ENCODE assay signal across 3 fruit fly cellular contexts in genomic region chr3R:22133337-22134014, dm6.
TF ChIP-seq lines count a peak whose summit lies in the region.

TSS of gene SKIP (plus strand) at chr3R:22133830.

TF ChIP-seq in whole organism, embryonic, 481 proteins besides CTCF, POLR2A, EP300 and RAD21 (continued from another document and continues in another):
- peak; percentile 25 for TF ChIP-seq CG4854 (GFP tag; optimal IDR thresholded peaks at IDR 0.05; lab: Kevin White, UChicago)
- peak; percentile 65; the same call in 1 of the 2 replicates for TF ChIP-seq CG4360 (GFP tag; IDR thresholded peaks at IDR 0.05; lab: Robert Waterston, UW)
- TF ChIP-seq CG15269 (tag; optimal IDR thresholded peaks at IDR 0.05; lab: Kevin White, UChicago), result peak; percentile 26
- TF ChIP-seq CG30403 (GFP tag; optimal IDR thresholded peaks at IDR 0.05; lab: Kevin White, UChicago), result no peak
- TF ChIP-seq ATbp (GFP tag; optimal IDR thresholded peaks at IDR 0.05; lab: Kevin White, UChicago), result no peak
- no peak for TF ChIP-seq YL-1 (GFP tag; optimal IDR thresholded peaks at IDR 0.05; lab: Kevin White, UChicago)
- no peak for TF ChIP-seq CG2889 (GFP tag; IDR thresholded peaks at IDR 0.05; lab: Robert Waterston, UW)
- no peak for TF ChIP-seq CG4730 (GFP tag; IDR thresholded peaks at IDR 0.05; lab: Robert Waterston, UW)
- peak; percentile 26 for TF ChIP-seq CG9727 (GFP tag; optimal IDR thresholded peaks at IDR 0.05; lab: Kevin White, UChicago)
- TF ChIP-seq CG8944 (GFP tag; optimal IDR thresholded peaks at IDR 0.05; lab: Kevin White, UChicago), result peak; percentile 12
- TF ChIP-seq crp (GFP tag; optimal IDR thresholded peaks at IDR 0.05; lab: Kevin White, UChicago), result no peak
- peak; percentile 24 for TF ChIP-seq HHEX (GFP tag; optimal IDR thresholded peaks at IDR 0.05; lab: Kevin White, UChicago)
- TF ChIP-seq sens-2 (GFP tag; IDR thresholded peaks at IDR 0.05; lab: Robert Waterston, UW), result no peak
- TF ChIP-seq Jarid2 (GFP tag; optimal IDR thresholded peaks at IDR 0.05; lab: Kevin White, UChicago), result peak; percentile 100
- TF ChIP-seq so (GFP tag; IDR thresholded peaks at IDR 0.05; lab: Robert Waterston, UW), result 0 out of 3 replicates have a peak, but pooled peaks have one; percentile 10
- TF ChIP-seq CG42726 (GFP tag; IDR thresholded peaks at IDR 0.05; lab: Robert Waterston, UW; ENCODE audit: partially characterized antibody), result peak; percentile 76
- peak; percentile 32 for TF ChIP-seq Sry-δ (GFP tag; optimal IDR thresholded peaks at IDR 0.05; lab: Kevin White, UChicago)
- TF ChIP-seq fd102C (GFP tag; optimal IDR thresholded peaks at IDR 0.05; lab: Kevin White, UChicago), result peak; percentile 55
- TF ChIP-seq B-H2 (GFP tag; optimal IDR thresholded peaks at IDR 0.05; lab: Kevin White, UChicago), result peak; percentile 13
- peak; percentile 42 for TF ChIP-seq trem (tag; optimal IDR thresholded peaks at IDR 0.05; lab: Kevin White, UChicago)
- peak; percentile 46 for TF ChIP-seq her (GFP tag; optimal IDR thresholded peaks at IDR 0.05; lab: Kevin White, UChicago)
- TF ChIP-seq NC2α (GFP tag; optimal IDR thresholded peaks at IDR 0.05; lab: Kevin White, UChicago), result peak; percentile 70
- TF ChIP-seq kah (GFP tag; optimal IDR thresholded peaks at IDR 0.05; lab: Kevin White, UChicago), result peak; percentile 33
- no peak for TF ChIP-seq Lhr (GFP tag; optimal IDR thresholded peaks at IDR 0.05; lab: Kevin White, UChicago)
- peak in 1 of 2 experiments; percentile 29 for TF ChIP-seq bsh (GFP tag; optimal IDR thresholded peaks at IDR 0.05; lab: Kevin White, UChicago)
- peak; percentile 13 for TF ChIP-seq HLH54F (GFP tag; optimal IDR thresholded peaks at IDR 0.05; lab: Kevin White, UChicago)
- peak; percentile 18; the same call in 1 of the 2 replicates for TF ChIP-seq stc (GFP tag; IDR thresholded peaks at IDR 0.05; lab: Robert Waterston, UW)
- TF ChIP-seq Ets97D (GFP tag; optimal IDR thresholded peaks at IDR 0.05; lab: Kevin White, UChicago), result peak; percentile 83
- peak; percentile 34 for TF ChIP-seq Vsx1 (GFP tag; optimal IDR thresholded peaks at IDR 0.05; lab: Kevin White, UChicago)
- peak; percentile 36 for TF ChIP-seq nmo (GFP tag; optimal IDR thresholded peaks at IDR 0.05; lab: Kevin White, UChicago)
- TF ChIP-seq CG3163 (GFP tag; optimal IDR thresholded peaks at IDR 0.05; lab: Kevin White, UChicago), result peak; percentile 31
- TF ChIP-seq Deaf1 (tag; optimal IDR thresholded peaks at IDR 0.05; lab: Kevin White, UChicago), result peak; percentile 94
- peak; percentile 22 for TF ChIP-seq Spps (tag; optimal IDR thresholded peaks at IDR 0.05; lab: Kevin White, UChicago)
- peak; percentile 49 for TF ChIP-seq CG12659 (GFP tag; optimal IDR thresholded peaks at IDR 0.05; lab: Kevin White, UChicago)
- 0 out of 2 replicates have a peak, but pooled peaks have one; percentile 51 for TF ChIP-seq rib (GFP tag; IDR thresholded peaks at IDR 0.05; lab: Robert Waterston, UW)
- TF ChIP-seq CrebB (tag; optimal IDR thresholded peaks at IDR 0.05; lab: Kevin White, UChicago), result peak; percentile 41
- peak; percentile 20 for TF ChIP-seq CG12769 (tag; optimal IDR thresholded peaks at IDR 0.05; lab: Kevin White, UChicago)
- no peak for TF ChIP-seq CG18764 (GFP tag; optimal IDR thresholded peaks at IDR 0.05; lab: Kevin White, UChicago)
- TF ChIP-seq Camta (GFP tag; optimal IDR thresholded peaks at IDR 0.05; lab: Kevin White, UChicago), result no peak
- TF ChIP-seq emc (GFP tag; optimal IDR thresholded peaks at IDR 0.05; lab: Kevin White, UChicago), result no peak
- peak; percentile 45 for TF ChIP-seq gsb-n (tag; optimal IDR thresholded peaks at IDR 0.05; lab: Kevin White, UChicago)
- peak in 1 of 2 experiments; percentile 25 for TF ChIP-seq dpn (GFP tag; optimal IDR thresholded peaks at IDR 0.05; lab: Kevin White, UChicago)
- TF ChIP-seq CG11456 (GFP tag; IDR thresholded peaks at IDR 0.05; lab: Robert Waterston, UW), result peak; percentile 46; the same call in 1 of the 3 replicates

TF ChIP-seq in whole organism, prepupa, 60 proteins besides CTCF, POLR2A, EP300 and RAD21 (continued from another document):
- TF ChIP-seq pdm3 (GFP tag; optimal IDR thresholded peaks at IDR 0.05; lab: Kevin White, UChicago), result no peak
- no peak for TF ChIP-seq Sox14 (GFP tag; optimal IDR thresholded peaks at IDR 0.05; lab: Kevin White, UChicago)
- TF ChIP-seq Hr39 (GFP tag; optimal IDR thresholded peaks at IDR 0.05; lab: Kevin White, UChicago), result no peak
- TF ChIP-seq CG10631 (GFP tag; optimal IDR thresholded peaks at IDR 0.05; lab: Kevin White, UChicago), result no peak
- no peak for TF ChIP-seq CG11902 (GFP tag; optimal IDR thresholded peaks at IDR 0.05; lab: Kevin White, UChicago)
- 0 out of 2 replicates have a peak, but pooled peaks have one; percentile 20 for TF ChIP-seq CG15336 (GFP tag; IDR thresholded peaks at IDR 0.05; lab: Robert Waterston, UW)
- TF ChIP-seq fd85E (GFP tag; optimal IDR thresholded peaks at IDR 0.05; lab: Kevin White, UChicago), result peak; percentile 28
- no peak for TF ChIP-seq lz (GFP tag; optimal IDR thresholded peaks at IDR 0.05; lab: Kevin White, UChicago)
- no peak for TF ChIP-seq CG10669 (GFP tag; optimal IDR thresholded peaks at IDR 0.05; lab: Kevin White, UChicago)
- peak; percentile 30 for TF ChIP-seq CG7368 (GFP tag; optimal IDR thresholded peaks at IDR 0.05; lab: Kevin White, UChicago)
- TF ChIP-seq CG16779 (tag; optimal IDR thresholded peaks at IDR 0.05; lab: Kevin White, UChicago), result no peak
- TF ChIP-seq CG6854 (GFP tag; optimal IDR thresholded peaks at IDR 0.05; lab: Kevin White, UChicago), result no peak
- no peak for TF ChIP-seq CG34406 (GFP tag; optimal IDR thresholded peaks at IDR 0.05; lab: Kevin White, UChicago)
- TF ChIP-seq acj6 (GFP tag; optimal IDR thresholded peaks at IDR 0.05; lab: Kevin White, UChicago), result no peak
- TF ChIP-seq Blimp-1 (GFP tag; optimal IDR thresholded peaks at IDR 0.05; lab: Kevin White, UChicago), result no peak
- TF ChIP-seq CG4318 (GFP tag; optimal IDR thresholded peaks at IDR 0.05; lab: Kevin White, UChicago), result no peak
- TF ChIP-seq CG3032 (tag; optimal IDR thresholded peaks at IDR 0.05; lab: Kevin White, UChicago), result no peak
- peak; percentile 29 for TF ChIP-seq Sox102F (GFP tag; optimal IDR thresholded peaks at IDR 0.05; lab: Kevin White, UChicago)
- TF ChIP-seq topi (GFP tag; optimal IDR thresholded peaks at IDR 0.05; lab: Kevin White, UChicago), result no peak
- no peak for TF ChIP-seq CG8632 (GFP tag; optimal IDR thresholded peaks at IDR 0.05; lab: Kevin White, UChicago)
- TF ChIP-seq CG9139 (GFP tag; optimal IDR thresholded peaks at IDR 0.05; lab: Kevin White, UChicago), result no peak
- peak; percentile 27; the same call in 1 of the 3 replicates for TF ChIP-seq eg (GFP tag; IDR thresholded peaks at IDR 0.05; lab: Robert Waterston, UW)
- TF ChIP-seq CG3919 (GFP tag; optimal IDR thresholded peaks at IDR 0.05; lab: Kevin White, UChicago), result peak; percentile 39
- TF ChIP-seq Eip93F (GFP tag; optimal IDR thresholded peaks at IDR 0.05; lab: Kevin White, UChicago), result peak; percentile 17
- TF ChIP-seq OdsH (GFP tag; optimal IDR thresholded peaks at IDR 0.05; lab: Kevin White, UChicago), result no peak
- TF ChIP-seq CG1621 (tag; optimal IDR thresholded peaks at IDR 0.05; lab: Kevin White, UChicago), result peak; percentile 17
- TF ChIP-seq CG11294 (GFP tag; IDR thresholded peaks at IDR 0.05; lab: Robert Waterston, UW), result no peak
TF ChIP-seq in whole organism, prepupa: peak in this region for 18.

TF ChIP-seq in whole organism, wandering third instar larva, 38 proteins besides CTCF, POLR2A, EP300 and RAD21 (continued from another document):
- TF ChIP-seq dl (GFP tag; optimal IDR thresholded peaks at IDR 0.05; lab: Kevin White, UChicago; ENCODE audit: insufficient read depth in 1 of 2, partially characterized antibody in 2 of 2) (no peak), ey (GFP tag; optimal IDR thresholded peaks at IDR 0.05; lab: Kevin White, UChicago) (no peak), lola (GFP tag; optimal IDR thresholded peaks at IDR 0.05; lab: Kevin White, UChicago) (no peak), dmrt93B (GFP tag; optimal IDR thresholded peaks at IDR 0.05; lab: Kevin White, UChicago) (no peak), HLH106 (tag; optimal IDR thresholded peaks at IDR 0.05; lab: Kevin White, UChicago) (no peak), foxo (GFP tag; optimal IDR thresholded peaks at IDR 0.05; lab: Kevin White, UChicago) (no peak), N (GFP tag; optimal IDR thresholded peaks at IDR 0.05; lab: Kevin White, UChicago) (no peak), GATAd (GFP tag; optimal IDR thresholded peaks at IDR 0.05; lab: Kevin White, UChicago) (no peak), Hnf4 (GFP tag; optimal IDR thresholded peaks at IDR 0.05; lab: Kevin White, UChicago) (peak; percentile 44), brk (GFP tag; optimal IDR thresholded peaks at IDR 0.05; lab: Kevin White, UChicago) (no peak), OdsH (GFP tag; optimal IDR thresholded peaks at IDR 0.05; lab: Kevin White, UChicago) (peak; percentile 14)
